Fruit fly (Drosophila melanogaster) whole organism, adult: ENCODE data around the gene tll.

Experiments used
- CG12768 ChIP-seq: fragments of 200-800 bp; sonication (Bioruptor generic); optimal IDR thresholded peaks from 2 replicates; lab custom pipeline; 2017; ENCODE audit warnings: missing biosample characterization, missing genetic modification characterization, mild to moderate bottlenecking, moderate library complexity, missing genetic modification reagents
- Clk ChIP-seq: fragments of 200-800 bp; sonication (Bioruptor generic); optimal IDR thresholded peaks from 2 replicates; lab custom pipeline; 2017; ENCODE audit warnings: missing biosample characterization, missing genetic modification characterization
- Hr96 ChIP-seq: fragments of 200-800 bp; sonication (Bioruptor generic); optimal IDR thresholded peaks from 2 replicates; lab custom pipeline; 2016; ENCODE audit warnings: missing biosample characterization, missing genetic modification characterization
- Mnt ChIP-seq: fragments of 200-800 bp; sonication (Bioruptor generic); optimal IDR thresholded peaks from 2 replicates; lab custom pipeline; 2016; ENCODE audit warnings: missing biosample characterization, mild to moderate bottlenecking, missing genetic modification characterization
- ovo ChIP-seq: fragments of 200-800 bp; sonication (Bioruptor generic); optimal IDR thresholded peaks from 2 replicates; lab custom pipeline; 2016; ENCODE audit warnings: missing biosample characterization, missing genetic modification characterization
- pad ChIP-seq: fragments of 200-800 bp; sonication (Bioruptor generic); optimal IDR thresholded peaks from 3 replicates; lab custom pipeline; 2017; ENCODE audit warnings: missing biosample characterization, missing genetic modification characterization, mild to moderate bottlenecking, moderate library complexity, missing genetic modification reagents
- tj ChIP-seq: fragments of 200-800 bp; sonication (Bioruptor generic); optimal IDR thresholded peaks from 3 replicates; lab custom pipeline; 2017; ENCODE audit warnings: missing biosample characterization, mild to moderate bottlenecking, missing genetic modification characterization, moderate library complexity

DNA sequence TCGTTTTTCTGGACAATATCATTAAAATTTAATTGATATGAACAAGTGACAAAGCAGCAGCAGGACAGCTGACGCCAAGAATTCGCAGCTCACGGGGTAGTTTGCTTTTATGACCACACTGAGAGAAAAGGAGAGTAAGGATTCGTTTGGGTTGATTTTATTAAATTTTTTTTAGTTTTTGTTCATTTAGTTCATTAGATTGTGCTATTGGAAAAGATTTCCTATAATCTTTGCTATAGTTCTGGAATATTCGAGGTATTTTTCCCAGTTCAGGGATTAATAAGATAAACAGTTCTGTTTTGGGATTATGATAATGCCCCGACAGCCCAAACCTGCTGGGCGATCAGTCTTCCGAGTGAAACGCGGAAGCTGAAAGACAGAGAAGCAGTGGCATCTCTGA lies 9.9 kb upstream of the tll start:
- TF ChIP-seq Hr96 (GFP tag; lab: Kevin White, UChicago) (no peak), pad (GFP tag; lab: Kevin White, UChicago) (no peak), CG12768 (GFP tag; lab: Kevin White, UChicago) (no peak), tj (GFP tag; lab: Kevin White, UChicago) (no peak), ovo (GFP tag; lab: Kevin White, UChicago) (no peak), Mnt (no peak), Clk (GFP tag; lab: Kevin White, UChicago) (no peak)
